Worm (Caenorhabditis elegans) whole organism, dauer: Measurements from ENCODE around the gene D1086.5.
"Not testable (repeated sequence)": the region's sequence is repeated elsewhere in the genome, so short reads cannot be mapped to it uniquely, and the experiment has no call there.

Source experiments
- unc-62 ChIP-seq: sonication (generic microtip); optimal IDR thresholded peaks from 2 replicates; lab custom pipeline; 2017; ENCODE audit warnings: missing biosample characterization, missing genetic modification reagents, missing genetic modification characterization

The D1086.5 gene

ce11 chrV:14090309-14090967 is at the start of gene D1086.5, which contains the start of gene him-5:
TSS of gene D1086.5 (minus strand) at chrV:14090359.
TSS of gene him-5 (plus strand) at chrV:14090426.
- TF ChIP-seq unc-62 (GFP tag; lab: Kevin White, UChicago), result no peak

ce11 chrV:14139252-14140100 is 49.3 kb upstream of the D1086.5 start:
- TF ChIP-seq unc-62 (GFP tag; lab: Kevin White, UChicago), result no peak

- TF ChIP-seq unc-62 (GFP tag; lab: Kevin White, UChicago), result not testable (repeated sequence)
Observed at ce11 chrV:14137766-14138165, 47.6 kb upstream of the D1086.5 start, which contains the start of gene AH10.4. TSS of gene AH10.4 (minus strand) at chrV:14137866.

ce11 chrV:14136152-14136551 is 46.0 kb upstream of the D1086.5 start:
- TF ChIP-seq unc-62 (GFP tag; lab: Kevin White, UChicago), result no peak

- no peak for TF ChIP-seq unc-62 (GFP tag; lab: Kevin White, UChicago)
Observed at ce11 chrV:14134757-14135441, 44.7 kb upstream of the D1086.5 start.

ce11 chrV:14133002-14133763 is 43.0 kb upstream of the D1086.5 start:
- no peak for TF ChIP-seq unc-62 (GFP tag; lab: Kevin White, UChicago)

- TF ChIP-seq unc-62 (GFP tag; lab: Kevin White, UChicago), result no peak
Observed at ce11 chrV:14130226-14130625, 40.1 kb upstream of the D1086.5 start.

- no peak for TF ChIP-seq unc-62 (GFP tag; lab: Kevin White, UChicago)
Observed at ce11 chrV:14128858-14129257, 38.7 kb upstream of the D1086.5 start.

ce11 chrV:14127834-14128233 is 37.7 kb upstream of the D1086.5 start:
- no peak for TF ChIP-seq unc-62 (GFP tag; lab: Kevin White, UChicago)

ce11 chrV:14126341-14126924 is 36.3 kb upstream of the D1086.5 start:
- TF ChIP-seq unc-62 (GFP tag; lab: Kevin White, UChicago), result no peak

- no peak for TF ChIP-seq unc-62 (GFP tag; lab: Kevin White, UChicago)
Observed at ce11 chrV:14123176-14123575, 33.0 kb upstream of the D1086.5 start.

- no peak for TF ChIP-seq unc-62 (GFP tag; lab: Kevin White, UChicago)
Observed at ce11 chrV:14120674-14121073, 30.5 kb upstream of the D1086.5 start.

- TF ChIP-seq unc-62 (GFP tag; lab: Kevin White, UChicago), result no peak
Observed at ce11 chrV:14110042-14110441, 19.9 kb upstream of the D1086.5 start, which contains the start of gene H39E23.2. TSS of gene H39E23.2 (plus strand) at chrV:14110342.

ce11 chrV:14107511-14107910 is 17.4 kb upstream of the D1086.5 start, which contains the start of gene H39E23.3:
TSS of gene H39E23.3 (plus strand) at chrV:14107811.
- TF ChIP-seq unc-62 (GFP tag; lab: Kevin White, UChicago), result no peak

ce11 chrV:14103970-14104369 is 13.8 kb upstream of the D1086.5 start, which contains the start of gene D1086.9:
TSS of gene D1086.9 (plus strand) at chrV:14104270.
- TF ChIP-seq unc-62 (GFP tag; lab: Kevin White, UChicago), result no peak
